Fruit fly (Drosophila melanogaster): ENCODE results near the gene RhoU.

RhoU gene

dm6 chrX:10039528-10039927 lies 46.8 kb upstream of the RhoU start:
- TF ChIP-seq Bteb2 (GFP tag; optimal IDR thresholded peaks at IDR 0.05) (no peak), CG7928 (GFP tag; optimal IDR thresholded peaks at IDR 0.05) (no peak), aop (GFP tag; IDR thresholded peaks at IDR 0.05) (no peak), phol (tag; optimal IDR thresholded peaks at IDR 0.05) (no peak), Vsx1 (GFP tag; optimal IDR thresholded peaks at IDR 0.05) (no peak)

- TF ChIP-seq CG14441 (GFP tag; IDR thresholded peaks at IDR 0.05): 0 out of 2 replicates have a peak, but pooled peaks have one; percentile 11
- TF ChIP-seq seq (GFP tag; IDR thresholded peaks at IDR 0.05): peak; percentile 51; the same call in 1 of the 2 replicates
- TF ChIP-seq CG1529 (GFP tag; optimal IDR thresholded peaks at IDR 0.05): no peak
- no peak for TF ChIP-seq CG8281 (tag; optimal IDR thresholded peaks at IDR 0.05)
- TF ChIP-seq ara (GFP tag; IDR thresholded peaks at IDR 0.05): no peak
- peak; percentile 28 for TF ChIP-seq CG5180 (GFP tag; optimal IDR thresholded peaks at IDR 0.05)
- TF ChIP-seq ken (GFP tag; IDR thresholded peaks at IDR 0.05): 0 out of 3 replicates have a peak, but pooled peaks have one; percentile 12
- peak; percentile 17 for TF ChIP-seq CG6765 (GFP tag; optimal IDR thresholded peaks at IDR 0.05)
- TF ChIP-seq CG7987 (GFP tag; optimal IDR thresholded peaks at IDR 0.05): peak; percentile 13
- TF ChIP-seq ro (GFP tag; IDR thresholded peaks at IDR 0.05): no peak
- TF ChIP-seq CG14014 (GFP tag; IDR thresholded peaks at IDR 0.05): peak; percentile 20; the same call in 1 of the 2 replicates
- peak; percentile 43; the same call in 1 of the 3 replicates for TF ChIP-seq ase (GFP tag; IDR thresholded peaks at IDR 0.05)
- TF ChIP-seq Med (GFP tag): peak; percentile 77
- peak; percentile 56; the same call in 1 of the 2 replicates for TF ChIP-seq Awh (GFP tag; IDR thresholded peaks at IDR 0.05)
- no peak for TF ChIP-seq klu (GFP tag; IDR thresholded peaks at IDR 0.05)
- TF ChIP-seq Bdp1 (GFP tag; optimal IDR thresholded peaks at IDR 0.05): no peak
- no peak for TF ChIP-seq CG14050 (GFP tag; IDR thresholded peaks at IDR 0.05)
- peak; percentile 15 for TF ChIP-seq Hmr (GFP tag; optimal IDR thresholded peaks at IDR 0.05)
- no peak for TF ChIP-seq z (GFP tag; IDR thresholded peaks at IDR 0.05)
- peak; percentile 28 for TF ChIP-seq Asciz (GFP tag; optimal IDR thresholded peaks at IDR 0.05)
- no peak for TF ChIP-seq ato (GFP tag; IDR thresholded peaks at IDR 0.05; ENCODE audit: partially characterized antibody)
- TF ChIP-seq CG11695 (GFP tag; IDR thresholded peaks at IDR 0.05): 0 out of 3 replicates have a peak, but pooled peaks have one; percentile 27
- peak; percentile 37 for TF ChIP-seq CG15269 (tag; optimal IDR thresholded peaks at IDR 0.05)
- TF ChIP-seq lab (GFP tag; optimal IDR thresholded peaks at IDR 0.05): peak; percentile 36
- TF ChIP-seq otp (GFP tag; IDR thresholded peaks at IDR 0.05): peak; percentile 43; the same call in 1 of the 3 replicates
- TF ChIP-seq sr (GFP tag; IDR thresholded peaks at IDR 0.05): peak; percentile 29; the same call in 1 of the 3 replicates
- TF ChIP-seq rib (GFP tag; IDR thresholded peaks at IDR 0.05): no peak
- TF ChIP-seq H15 (GFP tag; IDR thresholded peaks at IDR 0.05): no peak
- TF ChIP-seq Hr78 (GFP tag; optimal IDR thresholded peaks at IDR 0.05): no peak
- TF ChIP-seq Nf-YA (GFP tag; IDR thresholded peaks at IDR 0.05): peak; percentile 43; the same call in 1 of the 2 replicates
- TF ChIP-seq ATbp (GFP tag; optimal IDR thresholded peaks at IDR 0.05): peak; percentile 63
- no peak for TF ChIP-seq CG3163 (GFP tag; optimal IDR thresholded peaks at IDR 0.05)
- no peak for TF ChIP-seq hkb (optimal IDR thresholded peaks at IDR 0.05)
- peak; percentile 42; the same call in 1 of the 2 replicates for TF ChIP-seq hkb (GFP tag; IDR thresholded peaks at IDR 0.05)
- TF ChIP-seq CG4730 (GFP tag; IDR thresholded peaks at IDR 0.05): no peak
- no peak for TF ChIP-seq CG13123 (GFP tag; optimal IDR thresholded peaks at IDR 0.05)
- TF ChIP-seq pan (optimal IDR thresholded peaks at IDR 0.05): no peak
- TF ChIP-seq pan (GFP tag; optimal IDR thresholded peaks at IDR 0.05 in 1 of 2, IDR thresholded peaks at IDR 0.05 in 1 of 2): no peak
- peak; percentile 7 for TF ChIP-seq mirr (GFP tag; optimal IDR thresholded peaks at IDR 0.05)
- TF ChIP-seq HLH3B (GFP tag; IDR thresholded peaks at IDR 0.05): peak; percentile 17; the same call in 1 of the 2 replicates
- peak; percentile 56 for TF ChIP-seq wek (GFP tag; optimal IDR thresholded peaks at IDR 0.05)
- TF ChIP-seq CG34422 (GFP tag; IDR thresholded peaks at IDR 0.05): no peak
- TF ChIP-seq lilli (GFP tag; optimal IDR thresholded peaks at IDR 0.05): no peak
- TF ChIP-seq CG12071 (GFP tag; optimal IDR thresholded peaks at IDR 0.05): peak; percentile 44
- TF ChIP-seq ems (GFP tag; optimal IDR thresholded peaks at IDR 0.05): no peak
These were observed 42.5 kb upstream of the RhoU start for dm6 chrX:10043873-10044272.

Data from whole organism, embryonic.